Worm (Caenorhabditis elegans): Measurements from ENCODE around the gene tbc-18.

Gene tbc-18

ce11 chrX:8422020-8422419 lies 43.7 kb downstream of the tbc-18 start, which contains the start of gene tag-123:
tag-123 (minus strand) TSS chrX:8422055.
- no peak for TF ChIP-seq ceh-9 (tag; optimal IDR thresholded peaks at IDR 0.05)
- TF ChIP-seq sox-2 (GFP tag; IDR thresholded peaks at IDR 0.05): no peak
- peak; percentile 31 for TF ChIP-seq ceh-31 (tag; optimal IDR thresholded peaks at IDR 0.05)
- no peak for TF ChIP-seq ceh-2 (tag; optimal IDR thresholded peaks at IDR 0.05)
- no peak for TF ChIP-seq pha-4 (tag; optimal IDR thresholded peaks at IDR 0.05)
- TF ChIP-seq madf-2 (tag; optimal IDR thresholded peaks at IDR 0.05): no peak
- TF ChIP-seq tbx-2 (tag; optimal IDR thresholded peaks at IDR 0.05): peak; percentile 24
- no peak for TF ChIP-seq npax-4 (tag; optimal IDR thresholded peaks at IDR 0.05)
- no peak for TF ChIP-seq hlh-8 (tag; optimal IDR thresholded peaks at IDR 0.05)
- TF ChIP-seq ceh-45 (GFP tag; IDR thresholded peaks at IDR 0.05): no peak
- TF ChIP-seq nfya-1 (tag; optimal IDR thresholded peaks at IDR 0.05): peak; percentile 41
- TF ChIP-seq K02D7.2 (tag; optimal IDR thresholded peaks at IDR 0.05): no peak

ce11 chrX:8423199-8423598 lies 44.8 kb downstream of the tbc-18 start:
- TF ChIP-seq fkh-10 (GFP tag; optimal IDR thresholded peaks at IDR 0.05) (no peak), unc-55 (GFP tag; optimal IDR thresholded peaks at IDR 0.05) (no peak), odd-2 (tag; optimal IDR thresholded peaks at IDR 0.05) (no peak), pros-1 (tag; optimal IDR thresholded peaks at IDR 0.05) (no peak), pat-9 (tag; optimal IDR thresholded peaks at IDR 0.05) (no peak), pqm-1 (tag; optimal IDR thresholded peaks at IDR 0.05) (no peak), ceh-18 (tag; optimal IDR thresholded peaks at IDR 0.05) (no peak), che-1 (tag; optimal IDR thresholded peaks at IDR 0.05) (no peak), K02D7.2 (tag; optimal IDR thresholded peaks at IDR 0.05) (no peak), ceh-22 (tag; optimal IDR thresholded peaks at IDR 0.05) (no peak), unc-86 (tag; optimal IDR thresholded peaks at IDR 0.05) (no peak), ceh-6 (GFP tag; optimal IDR thresholded peaks at IDR 0.05) (no peak), unc-42 (tag; optimal IDR thresholded peaks at IDR 0.05) (no peak), pag-3 (tag; optimal IDR thresholded peaks at IDR 0.05; ENCODE audit: borderline replicate concordance) (no peak)

ce11 chrX:8423633-8424032 lies 45.3 kb downstream of the tbc-18 start, which contains the start of gene tth-1:
tth-1 (minus strand) TSS chrX:8423733.
- no peak for TF ChIP-seq Y22D7AL.16 (tag; optimal IDR thresholded peaks at IDR 0.05)
- TF ChIP-seq syd-9 (tag; optimal IDR thresholded peaks at IDR 0.05): no peak
- TF ChIP-seq dve-1 (tag; optimal IDR thresholded peaks at IDR 0.05): no peak
- TF ChIP-seq nfya-1 (tag; optimal IDR thresholded peaks at IDR 0.05): no peak
- no peak for TF ChIP-seq ceh-9 (tag; optimal IDR thresholded peaks at IDR 0.05)
- no peak for TF ChIP-seq K02D7.2 (tag; optimal IDR thresholded peaks at IDR 0.05)
- no peak for TF ChIP-seq ceh-48 (tag; optimal IDR thresholded peaks at IDR 0.05)
- no peak for TF ChIP-seq ahr-1 (tag; optimal IDR thresholded peaks at IDR 0.05)
- no peak for TF ChIP-seq eyg-1 (tag; optimal IDR thresholded peaks at IDR 0.05)
- TF ChIP-seq fkh-6 (tag; optimal IDR thresholded peaks at IDR 0.05): no peak
- TF ChIP-seq C08G9.2 (tag; optimal IDR thresholded peaks at IDR 0.05): no peak
- TF ChIP-seq ets-4 (tag; optimal IDR thresholded peaks at IDR 0.05): no peak

DNA sequence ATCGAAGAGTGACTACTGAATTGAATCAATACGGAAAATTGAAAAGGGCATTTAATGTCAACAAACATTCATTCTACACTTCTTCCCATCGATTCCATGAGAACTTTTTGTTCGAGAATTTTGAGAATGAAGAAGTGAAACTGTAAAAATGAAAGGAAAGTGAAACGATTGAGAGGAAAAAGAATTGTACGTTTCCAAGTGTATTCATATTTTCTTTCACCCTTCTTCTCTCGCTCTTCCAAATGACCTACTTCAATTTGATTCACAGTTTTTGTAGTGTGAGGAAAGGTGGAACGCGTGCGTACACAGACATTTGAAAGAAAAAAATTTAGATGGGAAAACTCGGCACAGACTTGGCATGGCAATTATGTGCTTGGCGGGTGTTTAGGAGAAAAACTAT lies 45.9 kb downstream of the tbc-18 start:
- TF ChIP-seq ceh-19 (GFP tag; optimal IDR thresholded peaks at IDR 0.05): no peak
- TF ChIP-seq ceh-48 (tag; optimal IDR thresholded peaks at IDR 0.05): no peak
- TF ChIP-seq ceh-18 (tag; optimal IDR thresholded peaks at IDR 0.05): no peak
- TF ChIP-seq pha-2 (tag; optimal IDR thresholded peaks at IDR 0.05): no peak
- TF ChIP-seq ceh-24 (tag; optimal IDR thresholded peaks at IDR 0.05): no peak
- no peak for TF ChIP-seq pat-9 (tag; optimal IDR thresholded peaks at IDR 0.05)
- no peak for TF ChIP-seq T23F11.4 (GFP tag; optimal IDR thresholded peaks at IDR 0.05)
- no peak for TF ChIP-seq ets-4 (tag; optimal IDR thresholded peaks at IDR 0.05)
- no peak for TF ChIP-seq K09A11.1 (tag; optimal IDR thresholded peaks at IDR 0.05; ENCODE audit: insufficient read depth)
- no peak for TF ChIP-seq ceh-31 (tag; optimal IDR thresholded peaks at IDR 0.05)
- no peak for TF ChIP-seq unc-3 (GFP tag; conservative IDR thresholded peaks at IDR 0.05)
- no peak for TF ChIP-seq unc-3 (tag; optimal IDR thresholded peaks at IDR 0.05)
- no peak for TF ChIP-seq ref-2 (tag; optimal IDR thresholded peaks at IDR 0.05)
- no peak for TF ChIP-seq zip-5 (tag; optimal IDR thresholded peaks at IDR 0.05)
- no peak for TF ChIP-seq unc-55 (GFP tag; optimal IDR thresholded peaks at IDR 0.05)
- no peak for TF ChIP-seq ceh-45 (GFP tag; IDR thresholded peaks at IDR 0.05)
- TF ChIP-seq tbx-2 (tag; optimal IDR thresholded peaks at IDR 0.05): no peak
